Worm (Caenorhabditis elegans) whole organism, early embryonic: ENCODE results near the gene B0563.9.

Source experiments
- B0310.2 ChIP-seq: sonication (generic microtip); optimal IDR thresholded peaks from 2 replicates; lab custom pipeline; 2016; ENCODE audit warnings: mild to moderate bottlenecking, missing genetic modification characterization, missing compliant biosample characterization
- F13C5.2 ChIP-seq: sonication (generic microtip); optimal IDR thresholded peaks from 2 replicates; lab custom pipeline; 2017; ENCODE audit warnings: mild to moderate bottlenecking, missing genetic modification characterization, inconsistent platforms, missing compliant biosample characterization
- aly-1 ChIP-seq: sonication (generic microtip); optimal IDR thresholded peaks from 2 replicates; lab custom pipeline; 2016; ENCODE audit warnings: missing genetic modification characterization, missing compliant biosample characterization
- ama-1 ChIP-seq: fragments of 150-350 bp; optimal IDR thresholded peaks from 2 replicates; lab custom pipeline; 2014
- ceh-13 ChIP-seq: fragments of 200-800 bp; sonication (Bioruptor generic); optimal IDR thresholded peaks from 2 replicates; lab custom pipeline; 2018; ENCODE audit warnings: mild to moderate bottlenecking, missing genetic modification characterization, missing compliant biosample characterization
- ceh-36 ChIP-seq: sonication (generic microtip); optimal IDR thresholded peaks from 2 replicates; lab custom pipeline; 2016; ENCODE audit warnings: missing genetic modification characterization, inconsistent platforms, missing compliant biosample characterization
- flt-1 ChIP-seq: fragments of 200-800 bp; sonication (Bioruptor generic); IDR thresholded peaks from 2 replicates; pipeline ENCODE4 v1.3.6; 2022; ENCODE audit warnings: missing genetic modification characterization, missing compliant biosample characterization
- hmg-4 ChIP-seq: fragments of 200-800 bp; sonication (Bioruptor generic); optimal IDR thresholded peaks from 2 replicates; lab custom pipeline; 2018; ENCODE audit warnings: mild to moderate bottlenecking, missing genetic modification characterization, missing compliant biosample characterization
- pes-1 ChIP-seq: fragments of 200-800 bp; sonication (Bioruptor generic); IDR thresholded peaks from 2 replicates; pipeline ENCODE4 v1.3.6; 2022; ENCODE audit warnings: missing genetic modification reagents, missing genetic modification characterization, missing compliant biosample characterization
- scrt-1 ChIP-seq: fragments of 200-800 bp; sonication (Bioruptor generic); IDR thresholded peaks from 2 replicates; pipeline ENCODE4 v1.3.6; 2022; ENCODE audit warnings: missing genetic modification characterization, missing compliant biosample characterization
- tbx-11 ChIP-seq: fragments of 200-800 bp; sonication (Bioruptor generic); IDR thresholded peaks from 2 replicates; pipeline ENCODE4 v1.3.6; 2022; ENCODE audit warnings: missing genetic modification characterization, missing compliant biosample characterization
- tbx-37 ChIP-seq: fragments of 200-800 bp; sonication (Bioruptor generic); conservative IDR thresholded peaks from 2 replicates; pipeline ENCODE4 v1.3.6; 2022; ENCODE audit warnings: missing genetic modification reagents, missing genetic modification characterization, missing compliant biosample characterization
- tra-4 ChIP-seq: sonication (generic microtip); optimal IDR thresholded peaks from 2 replicates; lab custom pipeline; 2017; ENCODE audit warnings: missing genetic modification characterization, missing compliant biosample characterization

DNA sequence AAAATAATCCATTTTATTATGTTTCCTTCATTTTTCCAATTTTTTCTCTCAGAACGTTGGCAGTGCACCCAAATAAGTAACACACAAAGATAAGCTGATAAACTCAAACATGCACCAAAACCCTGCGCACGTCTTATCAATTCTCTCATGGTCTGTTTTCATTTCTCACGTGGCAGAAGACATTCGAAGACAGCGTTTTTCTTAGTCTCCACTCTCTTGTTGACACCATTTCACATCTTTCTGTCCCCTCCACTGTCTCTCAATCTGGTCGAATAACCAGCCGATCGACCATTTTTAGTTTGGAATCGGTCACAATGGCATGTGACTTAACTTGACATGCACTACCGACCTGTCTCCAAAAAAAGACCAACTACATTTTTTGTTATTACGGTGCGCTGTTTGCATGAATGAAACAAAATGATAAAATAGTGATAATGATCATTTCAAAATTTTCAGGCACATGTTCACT lies 45.6 kb downstream of the B0563.9 start, which contains the start of gene C35B8.3:
- TF ChIP-seq tra-4 (tag; lab: Kevin White, UChicago): no peak
- TF ChIP-seq hmg-4 (GFP tag; lab: Kevin White, UChicago): no peak
- TF ChIP-seq ama-1: no peak
- TF ChIP-seq ceh-36 (tag; lab: Kevin White, UChicago): no peak
- TF ChIP-seq pes-1 (GFP tag; lab: Robert Waterston, UW): no peak
- TF ChIP-seq B0310.2 (tag; lab: Kevin White, UChicago): no peak
- no peak for TF ChIP-seq ceh-13 (GFP tag; lab: Kevin White, UChicago)
- TF ChIP-seq F13C5.2 (tag; lab: Kevin White, UChicago): no peak
- TF ChIP-seq aly-1 (tag; lab: Kevin White, UChicago): no peak
- TF ChIP-seq tbx-11 (GFP tag; lab: Robert Waterston, UW): no peak
- no peak for TF ChIP-seq scrt-1
- no peak for TF ChIP-seq flt-1
- TF ChIP-seq tbx-37 (GFP tag; lab: Robert Waterston, UW): no peak
